Worm (Caenorhabditis elegans): ENCODE data around the gene flp-7.

- no peak for TF ChIP-seq nhr-11 (tag; optimal IDR thresholded peaks at IDR 0.05)
- TF ChIP-seq sea-2 (GFP tag; optimal IDR thresholded peaks at IDR 0.05): no peak
- no peak for TF ChIP-seq zag-1 (tag; optimal IDR thresholded peaks at IDR 0.05)
- no peak for TF ChIP-seq fkh-10 (GFP tag; optimal IDR thresholded peaks at IDR 0.05)
- TF ChIP-seq elt-1 (tag; optimal IDR thresholded peaks at IDR 0.05): no peak
- no peak for TF ChIP-seq ama-1 (optimal IDR thresholded peaks at IDR 0.05)
- no peak for TF ChIP-seq unc-62 (GFP tag; optimal IDR thresholded peaks at IDR 0.05)
- no peak for TF ChIP-seq lin-15B (tag; optimal IDR thresholded peaks at IDR 0.05)
- no peak for TF ChIP-seq fkh-2 (tag; optimal IDR thresholded peaks at IDR 0.05)
Measured at ce11 chrX:5862408-5862807, 23.3 kb upstream of the flp-7 start, which contains the start of gene ctbp-1.

Measured in whole organism, L3 larva.